Fruit fly (Drosophila melanogaster): ENCODE measurements around the gene Idh3b.

DNA sequence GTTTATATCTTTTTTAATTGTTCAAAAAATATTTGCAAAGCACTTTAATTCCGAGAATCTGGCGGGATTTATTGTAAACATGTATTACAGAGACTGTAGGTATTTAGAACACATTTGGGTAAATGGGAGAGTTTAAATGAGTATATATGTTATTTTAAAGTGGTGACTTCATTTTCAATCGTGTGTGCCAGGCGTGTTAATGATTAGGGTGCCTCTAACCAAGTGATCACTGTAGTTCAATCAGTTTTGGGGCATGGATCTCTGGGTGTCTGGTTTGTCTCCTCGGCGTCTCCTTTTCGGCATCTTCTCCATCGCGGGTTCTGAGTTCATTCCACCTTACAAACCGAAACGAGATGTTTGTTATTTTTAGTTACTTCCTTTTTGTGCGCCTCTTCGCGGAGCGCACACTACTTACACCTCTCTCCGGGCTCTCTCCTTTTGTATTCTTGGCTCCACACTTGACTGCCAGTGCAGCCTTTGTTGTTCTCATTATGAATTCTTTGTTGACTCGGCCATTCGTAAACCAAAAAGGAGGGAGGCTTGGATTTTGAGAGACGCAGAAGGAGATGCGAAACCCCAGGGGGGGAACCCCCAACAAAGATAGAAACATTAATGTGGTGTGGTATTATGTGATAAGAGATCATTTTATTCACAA lies 24.7 kb upstream of the Idh3b start:
- TF ChIP-seq psq (optimal IDR thresholded peaks at IDR 0.05) (no peak), EcR (GFP tag; optimal IDR thresholded peaks at IDR 0.05) (peak; percentile 8 to 74), pan (optimal IDR thresholded peaks at IDR 0.05) (no peak), usp (GFP tag; optimal IDR thresholded peaks at IDR 0.05) (no peak), CG8478 (optimal IDR thresholded peaks at IDR 0.05) (no peak)
